Fruit fly (Drosophila melanogaster): ENCODE data around the gene CG33003.

dm6 chr2L:4433608-4434007 lies 32.9 kb downstream of the CG33003 start, which contains the start of the genes CG34177 and CG34178:
- TF ChIP-seq Myc (optimal IDR thresholded peaks at IDR 0.05) (no peak), insv (optimal IDR thresholded peaks at IDR 0.05) (no peak), psq (optimal IDR thresholded peaks at IDR 0.05) (no peak), Sin3A (optimal IDR thresholded peaks at IDR 0.05) (no peak)

All from Kc167 (cell line).